Worm (Caenorhabditis elegans) whole organism, mixed stage, embryonic: ENCODE data around the gene Y97E10AR.3.

Experiments
- ces-1 ChIP-seq: fragments of 150-350 bp; optimal IDR thresholded peaks from 2 replicates; lab custom pipeline; 2014; ENCODE audit warnings: missing biosample characterization, missing genetic modification reagents, missing genetic modification characterization
- lin-13 ChIP-seq: fragments of 150-350 bp; optimal IDR thresholded peaks from 2 replicates; lab custom pipeline; 2014; ENCODE audit warnings: missing biosample characterization, missing genetic modification characterization

ce11 chrV:8046706-8047105 lies 39.4 kb upstream of the Y97E10AR.3 start, which contains the start of gene ZC513.3:
- TF ChIP-seq ces-1 (no peak), lin-13 (tag; lab: Kevin White, UChicago) (no peak)
